Worm (Caenorhabditis elegans): ENCODE data around the gene ZK596.3.

The ZK596.3 gene

DNA sequence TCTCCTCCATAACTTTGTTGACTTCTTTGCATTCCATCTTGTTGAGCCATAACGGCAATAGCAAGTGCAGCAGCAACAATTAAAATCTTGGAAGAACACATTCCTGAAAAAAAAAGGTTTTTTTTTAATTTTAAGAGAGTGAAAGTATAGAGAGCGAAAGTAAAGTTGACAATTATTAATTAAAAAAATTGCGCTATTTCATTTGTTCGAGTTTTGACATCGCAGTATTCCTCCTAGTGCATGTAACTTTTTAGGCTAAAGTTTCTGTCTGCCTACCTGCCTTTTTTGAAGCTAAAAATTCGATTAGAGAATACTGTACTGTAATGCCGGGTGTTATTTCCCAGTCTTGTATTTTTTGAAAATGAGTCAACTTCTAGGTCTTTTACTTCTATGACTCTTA is 12.2 kb downstream of the ZK596.3 start, which contains the start of gene srlf-12:
TSS of gene srlf-12 (minus strand) at position 101 of the 400 bp plus-strand sequence.
- TF ChIP-seq ceh-36 (tag; optimal IDR thresholded peaks at IDR 0.05) (no peak), hmbx-1 (tag; optimal IDR thresholded peaks at IDR 0.05) (no peak), flt-1 (GFP tag; IDR thresholded peaks at IDR 0.05) (no peak), sea-1 (GFP tag; conservative IDR thresholded peaks at IDR 0.05) (no peak), scrt-1 (GFP tag; IDR thresholded peaks at IDR 0.05) (no peak), F13C5.2 (tag; optimal IDR thresholded peaks at IDR 0.05) (no peak), pes-1 (GFP tag; IDR thresholded peaks at IDR 0.05) (no peak), ets-7 (tag; optimal IDR thresholded peaks at IDR 0.05) (no peak), ceh-13 (GFP tag; optimal IDR thresholded peaks at IDR 0.05) (no peak), tra-4 (tag; optimal IDR thresholded peaks at IDR 0.05) (no peak)

DNA sequence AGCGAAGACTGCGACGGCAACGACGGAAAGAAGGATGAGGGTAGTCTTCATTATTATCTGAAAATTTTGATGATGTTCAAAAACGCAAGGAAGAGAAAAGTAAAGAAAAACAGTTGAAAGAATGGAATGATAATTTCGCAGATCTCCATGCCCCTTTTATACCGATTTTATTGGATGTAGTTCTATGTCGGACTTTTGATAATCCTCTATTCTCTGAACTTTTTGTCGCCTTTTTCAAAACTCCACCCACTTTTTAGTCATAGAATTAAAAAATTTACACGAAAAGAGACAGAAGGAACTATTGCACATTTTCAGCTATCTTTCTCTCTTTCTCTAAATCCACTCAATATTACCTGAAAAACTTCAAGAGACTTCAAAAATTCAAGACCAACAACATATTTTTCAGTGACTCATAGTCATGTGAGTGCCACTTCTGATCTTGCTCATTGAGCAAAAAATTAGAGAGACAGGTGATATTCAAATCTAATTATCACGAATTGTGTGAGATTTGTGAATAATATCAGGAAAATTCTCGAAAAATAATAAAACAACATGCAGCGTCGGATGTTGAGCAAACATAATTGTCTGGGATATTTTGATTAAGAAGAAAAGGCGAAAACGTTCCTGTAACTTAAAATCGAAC is 14.2 kb downstream of the ZK596.3 start, which contains the start of gene F13E9.15:
TSS of gene F13E9.15 (minus strand) at position 51 of the 643 bp plus-strand sequence.
- no peak for TF ChIP-seq ceh-13 (GFP tag; optimal IDR thresholded peaks at IDR 0.05)
- TF ChIP-seq ama-1 (optimal IDR thresholded peaks at IDR 0.05) = no peak
- TF ChIP-seq scrt-1 (GFP tag; IDR thresholded peaks at IDR 0.05) = no peak
- TF ChIP-seq hmg-4 (GFP tag; optimal IDR thresholded peaks at IDR 0.05) = no peak
- no peak for TF ChIP-seq aly-1 (tag; optimal IDR thresholded peaks at IDR 0.05)

DNA sequence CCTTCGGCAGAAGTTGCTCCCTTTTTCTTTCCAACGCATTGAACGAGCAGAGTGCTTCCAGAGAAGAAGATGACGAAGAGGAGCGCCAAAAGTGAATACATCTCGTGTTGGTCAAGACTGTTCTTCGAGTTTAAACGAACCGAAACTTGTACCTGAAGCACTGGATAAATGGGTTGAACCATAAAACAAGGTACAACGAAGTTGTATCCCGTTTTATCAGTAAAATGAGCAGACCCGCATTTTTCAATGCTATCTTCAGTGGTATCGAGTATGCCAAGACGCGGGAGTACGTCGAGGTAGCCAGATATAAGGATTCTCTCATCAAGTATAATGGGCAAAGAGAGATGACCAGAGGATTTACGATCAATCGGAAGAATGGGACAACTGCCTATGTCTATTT is 16.9 kb downstream of the ZK596.3 start, which contains the start of gene F13E9.16:
TSS of gene F13E9.16 (minus strand) at position 101 of the 400 bp plus-strand sequence.
- no peak for TF ChIP-seq ets-7 (tag; optimal IDR thresholded peaks at IDR 0.05)
- TF ChIP-seq hnd-1 (tag; optimal IDR thresholded peaks at IDR 0.05) = no peak
- no peak for TF ChIP-seq aly-1 (tag; optimal IDR thresholded peaks at IDR 0.05)
- TF ChIP-seq flt-1 (GFP tag; IDR thresholded peaks at IDR 0.05) = no peak
- TF ChIP-seq F13C5.2 (tag; optimal IDR thresholded peaks at IDR 0.05) = no peak

DNA sequence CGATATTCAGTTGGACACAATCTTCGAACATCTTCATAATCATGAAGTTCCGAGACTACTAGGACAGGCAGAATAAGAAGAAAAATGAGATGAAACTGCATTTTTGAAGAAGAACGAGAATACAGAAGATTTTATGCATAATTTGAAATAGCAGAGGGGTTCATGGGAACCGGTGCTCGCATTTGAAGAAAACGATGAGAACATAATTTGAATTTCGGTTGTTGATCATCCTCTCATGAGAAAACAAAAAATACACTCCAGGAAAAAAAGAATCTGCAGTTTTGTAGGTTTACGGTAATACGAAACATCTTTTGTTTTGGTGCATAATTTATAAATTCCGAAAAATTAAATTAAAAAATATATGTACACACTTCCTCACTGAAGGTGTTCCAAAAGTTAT is 18.3 kb downstream of the ZK596.3 start, which contains the start of gene srlf-11:
TSS of gene srlf-11 (minus strand) at position 101 of the 400 bp plus-strand sequence.
- TF ChIP-seq F13C5.2 (tag; optimal IDR thresholded peaks at IDR 0.05) = no peak
- no peak for TF ChIP-seq pes-1 (GFP tag; IDR thresholded peaks at IDR 0.05)
- no peak for TF ChIP-seq hmg-4 (GFP tag; optimal IDR thresholded peaks at IDR 0.05)
- no peak for TF ChIP-seq flt-1 (GFP tag; IDR thresholded peaks at IDR 0.05)
- TF ChIP-seq hnd-1 (tag; optimal IDR thresholded peaks at IDR 0.05) = no peak

DNA sequence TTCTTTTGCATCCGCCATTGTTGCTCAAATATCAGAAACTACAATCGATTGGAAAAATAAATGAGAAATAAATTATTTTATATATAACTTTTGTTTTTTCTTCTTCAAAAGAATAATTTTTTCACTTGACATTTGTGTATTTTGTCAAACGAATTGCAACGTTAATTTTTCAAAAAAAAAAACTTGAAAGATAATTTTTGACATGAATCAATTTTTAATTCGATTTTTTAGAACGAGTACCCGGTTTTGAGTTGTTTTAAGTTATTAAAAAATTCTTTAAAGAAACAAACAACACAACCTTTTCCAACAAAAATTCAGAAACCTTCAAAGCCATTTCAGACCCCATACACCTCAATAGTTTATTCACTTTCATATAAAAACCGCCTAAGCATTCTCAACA is 19.9 kb downstream of the ZK596.3 start, which contains the start of gene F13E9.5:
TSS of gene F13E9.5 (minus strand) at position 101 of the 400 bp plus-strand sequence.
- TF ChIP-seq ama-1 (optimal IDR thresholded peaks at IDR 0.05) = no peak
- no peak for TF ChIP-seq ceh-36 (tag; optimal IDR thresholded peaks at IDR 0.05)
- TF ChIP-seq B0310.2 (tag; optimal IDR thresholded peaks at IDR 0.05) = no peak
- TF ChIP-seq flt-1 (GFP tag; IDR thresholded peaks at IDR 0.05) = no peak
- no peak for TF ChIP-seq pes-1 (GFP tag; IDR thresholded peaks at IDR 0.05)
- no peak for TF ChIP-seq sea-1 (GFP tag; conservative IDR thresholded peaks at IDR 0.05)
- TF ChIP-seq ets-7 (tag; optimal IDR thresholded peaks at IDR 0.05) = no peak
- TF ChIP-seq tra-4 (tag; optimal IDR thresholded peaks at IDR 0.05) = no peak
- no peak for TF ChIP-seq aly-1 (tag; optimal IDR thresholded peaks at IDR 0.05)
- no peak for TF ChIP-seq hmg-4 (GFP tag; optimal IDR thresholded peaks at IDR 0.05)
- no peak for TF ChIP-seq hnd-1 (tag; optimal IDR thresholded peaks at IDR 0.05)
- TF ChIP-seq tbx-37 (GFP tag; conservative IDR thresholded peaks at IDR 0.05) = no peak
- TF ChIP-seq scrt-1 (GFP tag; IDR thresholded peaks at IDR 0.05) = no peak
- TF ChIP-seq ceh-13 (GFP tag; optimal IDR thresholded peaks at IDR 0.05) = no peak
- TF ChIP-seq tbx-11 (GFP tag; IDR thresholded peaks at IDR 0.05) = no peak

DNA sequence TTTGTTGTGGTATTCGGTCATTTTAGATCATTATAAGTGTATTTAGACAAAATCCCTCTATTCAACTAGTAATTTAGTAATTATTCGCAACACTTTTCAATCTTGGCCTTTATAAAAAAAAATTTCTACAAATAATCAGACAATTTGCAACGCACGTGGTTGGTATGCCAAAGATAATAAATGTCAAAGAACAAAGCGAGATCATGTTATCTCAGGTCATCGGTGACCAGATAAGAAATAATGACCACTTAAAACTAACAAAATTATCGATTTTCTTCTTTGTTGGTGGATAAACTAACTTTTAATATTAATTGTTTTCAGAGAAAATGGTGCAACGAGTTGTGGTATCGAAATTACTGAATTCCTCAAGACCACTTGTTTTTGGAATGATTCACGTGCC is 23.0 kb downstream of the ZK596.3 start, which contains the start of gene F13E9.13:
TSS of gene F13E9.13 (plus strand) at position 317 of the 400 bp plus-strand sequence.
- TF ChIP-seq scrt-1 (GFP tag; IDR thresholded peaks at IDR 0.05) (no peak), tbx-11 (GFP tag; IDR thresholded peaks at IDR 0.05) (no peak), ceh-13 (GFP tag; optimal IDR thresholded peaks at IDR 0.05) (no peak)

DNA sequence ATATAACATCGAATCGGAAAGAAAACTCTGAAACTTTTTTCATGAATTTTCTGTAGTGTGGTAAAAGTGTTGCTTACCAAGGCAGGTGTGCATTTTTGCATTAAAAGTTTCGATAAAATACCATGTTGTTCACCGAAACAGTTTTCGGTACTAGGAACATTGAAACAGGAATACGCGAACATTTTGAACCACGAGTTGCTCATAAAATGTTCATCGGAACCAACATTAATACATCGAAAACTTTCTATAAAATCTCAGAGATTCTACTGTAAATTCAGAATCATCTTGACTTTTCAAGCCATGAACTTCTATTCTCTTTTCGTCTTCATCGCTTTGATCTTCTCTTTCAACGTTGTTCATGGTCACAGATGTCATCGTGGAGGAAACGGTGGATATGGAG is 23.9 kb downstream of the ZK596.3 start, which contains the start of gene fipr-15:
TSS of gene fipr-15 (plus strand) at position 301 of the 400 bp plus-strand sequence.
- TF ChIP-seq ama-1 (optimal IDR thresholded peaks at IDR 0.05) (no peak), hmg-4 (GFP tag; optimal IDR thresholded peaks at IDR 0.05) (no peak), B0310.2 (tag; optimal IDR thresholded peaks at IDR 0.05) (no peak), pes-1 (GFP tag; IDR thresholded peaks at IDR 0.05) (no peak), tra-4 (tag; optimal IDR thresholded peaks at IDR 0.05) (no peak), ets-7 (tag; optimal IDR thresholded peaks at IDR 0.05) (no peak), hnd-1 (tag; optimal IDR thresholded peaks at IDR 0.05) (no peak), sea-1 (GFP tag; conservative IDR thresholded peaks at IDR 0.05) (no peak)

DNA sequence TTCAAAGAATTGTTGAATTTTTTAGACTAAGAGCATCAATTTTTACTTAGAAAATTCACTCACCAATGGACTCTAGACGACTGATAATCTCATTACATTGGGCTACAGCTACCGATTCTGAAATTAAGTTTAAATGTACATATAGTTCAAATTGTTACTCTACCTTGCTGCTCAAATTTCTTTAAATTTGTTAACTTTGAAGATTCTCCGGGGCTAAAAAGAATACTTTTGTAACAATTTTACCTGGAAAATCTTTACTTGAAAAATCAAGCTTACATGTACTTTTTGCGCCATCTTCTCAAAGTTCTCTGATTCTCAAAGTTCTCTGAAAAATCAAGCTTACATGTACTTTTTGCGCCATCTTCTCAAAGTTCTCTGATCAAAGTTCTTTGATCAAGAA is 24.6 kb downstream of the ZK596.3 start, which contains the start of gene sdz-13:
TSS of gene sdz-13 (minus strand) at position 101 of the 400 bp plus-strand sequence.
- TF ChIP-seq hmg-4 (GFP tag; optimal IDR thresholded peaks at IDR 0.05) = no peak
- TF ChIP-seq hmbx-1 (tag; optimal IDR thresholded peaks at IDR 0.05) = no peak
- no peak for TF ChIP-seq ets-7 (tag; optimal IDR thresholded peaks at IDR 0.05)
- no peak for TF ChIP-seq F13C5.2 (tag; optimal IDR thresholded peaks at IDR 0.05)
- TF ChIP-seq aly-1 (tag; optimal IDR thresholded peaks at IDR 0.05) = no peak
- TF ChIP-seq tbx-11 (GFP tag; IDR thresholded peaks at IDR 0.05) = no peak
- TF ChIP-seq ama-1 (optimal IDR thresholded peaks at IDR 0.05) = no peak
- TF ChIP-seq ceh-36 (tag; optimal IDR thresholded peaks at IDR 0.05) = no peak
- no peak for TF ChIP-seq scrt-1 (GFP tag; IDR thresholded peaks at IDR 0.05)
- TF ChIP-seq pes-1 (GFP tag; IDR thresholded peaks at IDR 0.05) = no peak
- no peak for TF ChIP-seq hnd-1 (tag; optimal IDR thresholded peaks at IDR 0.05)
- TF ChIP-seq flt-1 (GFP tag; IDR thresholded peaks at IDR 0.05) = no peak
- TF ChIP-seq sea-1 (GFP tag; conservative IDR thresholded peaks at IDR 0.05) = no peak
- no peak for TF ChIP-seq B0310.2 (tag; optimal IDR thresholded peaks at IDR 0.05)
- no peak for TF ChIP-seq ceh-13 (GFP tag; optimal IDR thresholded peaks at IDR 0.05)

Measured in whole organism, early embryonic.